Worm (Caenorhabditis elegans) whole organism, L4/young adult: ENCODE data around the gene H40L08.9.

Experiments used
- W03F9.2 ChIP-seq: fragments of 150-350 bp; optimal IDR thresholded peaks from 2 replicates; lab custom pipeline; 2014; ENCODE audit warnings: missing biosample characterization, missing genetic modification characterization
- dao-5 ChIP-seq: sonication (generic microtip); optimal IDR thresholded peaks from 2 replicates; lab custom pipeline; 2016; ENCODE audit warnings: missing genotype, missing genetic modification characterization, moderate library complexity, missing compliant biosample characterization
- him-1 ChIP-seq: sonication (generic microtip); optimal IDR thresholded peaks from 2 replicates; lab custom pipeline; 2016; ENCODE audit warnings: missing genotype, missing genetic modification reagents, missing genetic modification characterization, missing compliant biosample characterization

H40L08.9 gene

ce11 chrX:15056737-15057136 lies 19.5 kb downstream of the H40L08.9 start, which contains the start of gene H03G16.5:
Gene H03G16.5, minus strand, starts transcription at chrX:15056837.
- TF ChIP-seq dao-5 (tag; lab: Kevin White, UChicago): no peak
- no peak for TF ChIP-seq him-1 (tag; lab: Kevin White, UChicago)
- no peak for TF ChIP-seq W03F9.2 (tag; lab: Kevin White, UChicago)

DNA sequence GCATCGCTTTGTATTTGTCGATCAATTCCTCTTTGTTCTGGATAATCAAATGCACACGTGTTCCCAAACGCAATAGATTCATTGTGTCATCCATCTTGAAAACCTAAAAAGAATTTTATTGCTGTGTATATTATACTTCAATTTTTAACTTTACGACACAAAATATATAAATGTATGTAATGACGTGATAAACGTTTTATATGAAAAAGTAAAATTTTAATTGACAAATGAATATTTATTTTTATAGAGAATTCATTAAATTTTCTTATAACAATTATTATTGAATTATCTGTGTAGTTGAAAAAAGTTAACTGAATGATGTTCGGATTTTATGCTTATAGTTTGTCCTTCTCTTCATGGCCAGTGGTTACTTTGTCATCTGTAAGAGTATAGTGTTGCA lies 20.4 kb downstream of the H40L08.9 start, which contains the start of gene H03G16.7:
Gene H03G16.7 (minus strand): TSS at position 101 of the 400 bp plus-strand sequence.
- TF ChIP-seq W03F9.2 (tag; lab: Kevin White, UChicago): no peak
- TF ChIP-seq him-1 (tag; lab: Kevin White, UChicago): no peak
- no peak for TF ChIP-seq dao-5 (tag; lab: Kevin White, UChicago)

DNA sequence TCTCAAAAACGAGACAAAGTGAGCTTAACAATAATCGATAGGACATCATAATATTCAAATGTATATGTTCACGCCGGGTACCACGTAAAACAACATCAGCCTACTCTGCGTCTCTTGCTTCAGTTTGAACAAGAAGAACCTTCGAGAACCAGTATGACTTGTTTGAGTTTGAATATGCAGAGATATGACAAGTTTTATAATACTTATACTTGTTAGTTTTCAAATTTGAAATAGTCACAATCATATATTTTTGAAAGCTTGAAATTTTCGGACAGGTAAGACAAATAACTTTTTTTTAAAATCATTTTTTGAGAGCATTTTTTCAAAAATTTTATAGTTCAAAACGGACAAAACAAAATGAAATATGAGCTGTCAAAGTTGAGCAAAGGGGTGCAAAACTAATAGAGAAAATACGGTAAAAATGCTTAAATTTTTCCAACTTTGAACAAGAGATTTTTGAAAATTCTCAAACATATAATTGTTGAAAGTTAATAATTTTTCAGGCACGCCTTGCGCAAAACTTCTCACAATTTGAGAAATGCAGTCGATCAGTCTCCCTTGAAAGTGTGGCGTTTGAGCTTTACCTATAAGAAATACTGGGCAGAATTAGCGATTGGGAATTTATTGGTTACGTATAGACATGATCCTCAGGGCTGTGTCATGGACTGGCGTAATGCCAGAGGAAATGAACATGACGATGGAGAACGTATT lies 22.9 kb downstream of the H40L08.9 start, which contains the start of gene H03G16.1:
Gene H03G16.1 (plus strand): TSS at position 661 of the 711 bp plus-strand sequence.
- TF ChIP-seq W03F9.2 (tag; lab: Kevin White, UChicago) (no peak), dao-5 (tag; lab: Kevin White, UChicago) (no peak), him-1 (tag; lab: Kevin White, UChicago) (no peak)

ce11 chrX:15052385-15052784 lies 23.9 kb downstream of the H40L08.9 start, which contains the start of gene H03G16.6:
Gene H03G16.6, plus strand, starts transcription at chrX:15052685.
- TF ChIP-seq W03F9.2 (tag; lab: Kevin White, UChicago) (no peak), him-1 (tag; lab: Kevin White, UChicago) (no peak), dao-5 (tag; lab: Kevin White, UChicago) (no peak)

DNA sequence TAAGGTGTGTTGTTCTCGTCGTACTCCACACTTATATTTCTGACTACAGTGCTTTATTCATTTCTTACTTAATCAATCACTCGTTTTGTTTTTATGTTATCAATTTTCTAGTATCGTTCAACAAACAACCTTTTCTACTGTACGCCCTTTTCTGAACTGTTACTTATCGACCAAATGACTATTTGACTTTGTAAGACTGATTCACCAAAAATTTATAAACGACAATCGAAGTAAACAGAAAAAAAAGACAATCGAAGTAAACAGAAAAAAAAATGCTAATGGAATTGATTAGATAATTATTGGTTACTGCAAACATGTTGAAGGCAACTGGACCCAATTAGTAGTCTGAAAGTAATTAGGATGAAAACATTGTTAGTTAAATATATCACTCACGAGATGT lies 26.3 kb downstream of the H40L08.9 start:
- TF ChIP-seq him-1 (tag; lab: Kevin White, UChicago) (no peak), dao-5 (tag; lab: Kevin White, UChicago) (no peak), W03F9.2 (tag; lab: Kevin White, UChicago) (no peak)

DNA sequence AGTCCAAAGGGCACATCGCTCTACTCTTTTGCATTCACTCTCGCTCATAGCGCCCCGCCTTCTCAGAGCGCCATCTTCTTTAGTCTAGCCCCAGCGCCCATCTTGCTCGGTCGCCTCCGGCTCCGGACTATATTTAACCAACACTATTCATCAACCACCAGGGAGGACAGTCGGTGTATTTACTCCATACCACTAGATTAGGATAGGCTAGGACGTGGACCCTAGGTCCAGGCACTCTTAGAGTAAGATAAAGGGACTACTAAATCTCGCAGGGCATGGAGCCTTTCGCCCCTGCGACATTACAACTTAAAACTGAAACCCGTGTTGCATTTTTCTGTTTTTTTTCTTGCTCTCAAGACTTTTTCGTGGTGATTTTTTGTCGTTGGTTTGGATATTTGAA lies 28.7 kb downstream of the H40L08.9 start:
- TF ChIP-seq dao-5 (tag; lab: Kevin White, UChicago) (no peak), W03F9.2 (tag; lab: Kevin White, UChicago) (no peak), him-1 (tag; lab: Kevin White, UChicago) (no peak)

DNA sequence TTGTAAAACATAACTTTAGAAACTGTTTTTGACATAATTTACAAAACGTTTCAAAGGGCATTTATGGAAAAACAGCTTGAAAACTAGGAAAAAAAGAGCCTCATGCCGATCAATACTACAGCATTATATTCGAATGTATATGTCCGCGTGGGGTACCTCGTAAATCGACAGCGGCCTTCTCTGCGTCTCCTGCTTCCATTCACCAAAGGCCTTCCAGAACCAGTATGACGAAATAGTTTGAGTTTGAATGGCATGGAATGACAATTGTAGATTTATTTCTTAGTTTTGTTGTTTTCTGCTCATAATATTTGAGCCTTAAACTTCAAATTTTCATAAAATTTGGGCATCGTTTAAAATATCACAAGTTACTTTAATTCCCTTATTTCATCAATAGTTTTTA lies 30.9 kb downstream of the H40L08.9 start:
- TF ChIP-seq dao-5 (tag; lab: Kevin White, UChicago): no peak
- TF ChIP-seq W03F9.2 (tag; lab: Kevin White, UChicago): no peak
- TF ChIP-seq him-1 (tag; lab: Kevin White, UChicago): no peak

ce11 chrX:15042549-15042948 lies 33.7 kb downstream of the H40L08.9 start:
- TF ChIP-seq him-1 (tag; lab: Kevin White, UChicago) (no peak), W03F9.2 (tag; lab: Kevin White, UChicago) (no peak), dao-5 (tag; lab: Kevin White, UChicago) (no peak)

DNA sequence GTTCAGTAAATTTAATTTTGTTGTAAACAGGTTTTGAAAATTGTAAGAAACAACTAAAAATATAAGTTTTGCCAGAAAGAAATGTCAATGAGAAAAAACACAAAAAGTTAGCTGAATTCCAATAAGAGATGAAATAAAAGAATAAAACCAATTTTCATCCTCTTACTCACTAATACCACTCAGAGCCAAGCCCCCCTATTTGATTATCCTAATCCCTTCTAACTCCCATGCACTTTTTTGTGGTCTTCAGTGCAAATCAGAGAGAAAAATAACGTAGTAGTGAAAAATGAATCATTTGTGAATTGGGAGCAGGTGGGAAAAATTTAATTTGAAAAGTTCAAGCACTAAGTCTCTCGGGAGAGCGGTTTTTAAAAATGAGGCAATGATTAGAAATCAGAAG lies 34.9 kb downstream of the H40L08.9 start:
- TF ChIP-seq dao-5 (tag; lab: Kevin White, UChicago) (no peak), him-1 (tag; lab: Kevin White, UChicago) (no peak), W03F9.2 (tag; lab: Kevin White, UChicago) (no peak)

DNA sequence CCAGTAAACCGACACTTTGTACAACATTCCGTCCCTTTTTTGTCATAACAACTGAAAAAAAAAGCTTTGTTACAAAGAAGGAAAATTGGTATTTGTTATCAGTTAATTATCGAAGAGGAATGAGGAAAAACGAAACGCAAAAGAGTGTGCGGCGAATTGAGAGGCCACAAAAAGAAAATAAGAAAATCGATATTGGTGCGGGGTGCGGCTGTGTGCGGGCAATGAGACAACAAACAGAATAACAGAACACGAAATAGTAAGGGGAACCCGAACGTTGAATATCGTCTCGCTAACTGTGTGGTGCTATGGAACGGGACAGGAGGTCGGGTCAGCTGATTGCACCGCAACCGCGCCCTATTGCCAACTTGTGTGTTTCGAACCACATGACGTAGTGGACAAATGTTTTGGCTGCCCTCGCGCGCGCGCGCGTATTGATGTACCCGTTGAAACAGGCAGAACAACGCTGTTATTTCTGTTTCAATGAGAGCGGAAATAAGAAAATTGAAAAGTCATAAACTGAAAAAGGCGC lies 35.7 kb downstream of the H40L08.9 start, which contains the start of gene C18B12.4:
Gene C18B12.4 (minus strand): TSS at position 51 of the 529 bp plus-strand sequence.
- TF ChIP-seq W03F9.2 (tag; lab: Kevin White, UChicago) (peak; percentile 63), him-1 (tag; lab: Kevin White, UChicago) (no peak), dao-5 (tag; lab: Kevin White, UChicago) (no peak)

- TF ChIP-seq W03F9.2 (tag; lab: Kevin White, UChicago) (no peak), dao-5 (tag; lab: Kevin White, UChicago) (no peak), him-1 (tag; lab: Kevin White, UChicago) (no peak)
These were observed 36.5 kb downstream of the H40L08.9 start for ce11 chrX:15039696-15040212.

DNA sequence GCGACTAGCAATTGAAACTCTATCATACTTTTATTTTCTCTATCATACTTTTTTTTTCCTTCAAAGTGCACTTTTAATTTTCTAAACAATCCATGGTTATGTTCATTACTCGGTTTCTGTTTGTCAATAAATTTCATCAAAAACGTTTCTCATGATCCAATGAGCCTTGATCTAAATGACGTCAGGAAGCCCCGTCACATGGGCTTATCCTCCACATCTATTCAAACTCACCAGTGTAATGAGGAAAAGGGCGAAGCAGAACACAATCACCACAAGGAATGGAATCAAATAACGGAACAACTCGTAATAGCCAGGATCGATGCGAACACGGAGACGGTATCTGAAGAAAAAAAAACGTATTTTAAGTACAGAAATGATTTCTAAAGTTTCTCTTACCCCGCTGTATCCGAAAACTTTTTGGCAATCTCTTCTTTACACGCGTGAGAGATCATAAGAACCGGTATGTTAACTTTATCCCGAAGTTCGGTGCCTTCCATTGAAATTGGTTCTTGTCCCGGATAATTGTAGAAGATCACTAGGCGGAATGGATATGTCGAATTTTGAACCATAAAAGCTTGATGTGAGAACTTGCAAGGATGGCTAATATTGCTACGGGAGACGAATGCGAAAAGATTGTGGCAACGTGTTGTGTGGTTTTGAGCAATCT lies 37.1 kb downstream of the H40L08.9 start:
- no peak for TF ChIP-seq W03F9.2 (tag; lab: Kevin White, UChicago)
- no peak for TF ChIP-seq him-1 (tag; lab: Kevin White, UChicago)
- no peak for TF ChIP-seq dao-5 (tag; lab: Kevin White, UChicago)

DNA sequence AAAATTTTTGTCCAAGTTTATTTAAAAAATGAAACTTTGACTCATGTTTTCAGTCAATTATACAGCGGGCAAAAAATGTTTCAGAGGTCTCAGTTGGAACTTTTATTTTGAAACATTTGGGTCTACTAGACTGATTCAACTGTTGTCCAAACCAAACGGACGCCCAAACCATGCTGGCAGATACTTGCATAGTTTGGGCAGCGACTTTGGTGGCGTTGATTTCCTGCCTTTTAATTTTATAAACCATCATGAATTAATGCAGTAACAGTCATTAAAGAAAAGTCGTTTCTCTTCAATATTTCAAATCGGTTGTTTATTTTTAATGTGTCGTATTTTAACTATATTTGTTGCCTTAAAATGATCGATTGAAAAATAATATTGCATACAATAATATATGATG lies 40.0 kb downstream of the H40L08.9 start:
- no peak for TF ChIP-seq dao-5 (tag; lab: Kevin White, UChicago)
- TF ChIP-seq him-1 (tag; lab: Kevin White, UChicago): no peak
- TF ChIP-seq W03F9.2 (tag; lab: Kevin White, UChicago): no peak
